Worm (Caenorhabditis elegans): ENCODE results near the gene C10C5.4.

DNA sequence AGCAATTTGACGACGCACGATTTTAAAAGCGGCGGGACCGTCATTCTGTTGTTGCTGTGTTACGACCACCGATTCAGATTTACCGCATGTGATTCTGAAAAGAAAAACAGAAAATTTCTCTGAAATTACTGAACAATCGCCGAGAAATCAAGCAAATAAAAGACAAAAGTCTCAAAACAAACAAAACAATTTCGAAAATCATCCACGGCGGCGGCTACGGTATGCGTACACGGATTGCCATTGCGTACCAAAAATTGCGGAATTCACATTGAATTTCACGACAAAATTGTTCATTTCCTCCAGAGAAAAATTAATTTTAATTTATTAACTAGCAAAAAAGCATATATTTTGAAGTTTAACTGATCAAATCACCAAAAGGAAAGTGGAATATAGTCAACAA is 11.9 kb upstream of the C10C5.4 start, which contains the start of gene pezo-1:
- no peak for TF ChIP-seq snpc-4 (tag; optimal IDR thresholded peaks at IDR 0.05)
- no peak for TF ChIP-seq fos-1 (tag; optimal IDR thresholded peaks at IDR 0.05)
- TF ChIP-seq aly-2 (tag; optimal IDR thresholded peaks at IDR 0.05): no peak
- no peak for TF ChIP-seq ztf-11 (tag; optimal IDR thresholded peaks at IDR 0.05)
- TF ChIP-seq lin-13 (GFP tag; optimal IDR thresholded peaks at IDR 0.05): no peak
- TF ChIP-seq nhr-11 (tag; optimal IDR thresholded peaks at IDR 0.05): no peak
- no peak for TF ChIP-seq nhr-77 (tag; optimal IDR thresholded peaks at IDR 0.05)
- TF ChIP-seq lsy-2 (tag; optimal IDR thresholded peaks at IDR 0.05): peak in 1 of 2 experiments; percentile 34
- no peak for TF ChIP-seq mdl-1 (tag; optimal IDR thresholded peaks at IDR 0.05)
- TF ChIP-seq ceh-16 (tag; optimal IDR thresholded peaks at IDR 0.05): no peak
- TF ChIP-seq unc-55 (GFP tag; optimal IDR thresholded peaks at IDR 0.05): no peak
- no peak for TF ChIP-seq lin-39 (tag; optimal IDR thresholded peaks at IDR 0.05)
